Worm (Caenorhabditis elegans) whole organism, L1 larva: ENCODE measurements around the gene C14E2.3.
A peak's percentile ranks its signal among the peaks of the same experiment; 100 is the strongest.

Experiments used
- ama-1 ChIP-seq: fragments of 150-350 bp; optimal IDR thresholded peaks from 2 replicates; lab custom pipeline; 2014
- ceh-82 ChIP-seq, 3 experiments: fragments of 150-350 bp in 1 of 3; sonication (generic microtip) in 2 of 3; optimal IDR thresholded peaks; 2 replicates each; lab custom pipeline; 2014 to 2017; ENCODE audit warnings: missing biosample characterization in 3 of 3, missing genetic modification characterization in 3 of 3
- efl-1 ChIP-seq, 4 experiments: fragments of 150-350 bp; optimal IDR thresholded peaks in 3 of 4; peaks in 1 of 4; 1 replicate in 1 of 4; 2 replicates in 3 of 4; lab custom pipeline; 2014; ENCODE audit warnings: missing biosample characterization in 2 of 4, missing genetic modification characterization in 2 of 4, missing genetic modification reagents in 2 of 4
- elt-2 ChIP-seq: sonication (generic microtip); optimal IDR thresholded peaks from 2 replicates; lab custom pipeline; 2016; ENCODE audit warnings: missing genetic modification characterization, mild to moderate bottlenecking, inconsistent platforms, missing compliant biosample characterization, missing genetic modification reagents
- fkh-4 ChIP-seq: sonication (generic microtip); optimal IDR thresholded peaks from 2 replicates; lab custom pipeline; 2016; ENCODE audit warnings: missing compliant biosample characterization, missing genetic modification characterization, borderline replicate concordance
- nhr-11 ChIP-seq: fragments of 150-350 bp; optimal IDR thresholded peaks from 2 replicates; lab custom pipeline; 2014; ENCODE audit warnings: missing biosample characterization, missing genetic modification characterization
- nhr-20 ChIP-seq: sonication (generic microtip); optimal IDR thresholded peaks from 2 replicates; lab custom pipeline; 2016; ENCODE audit warnings: mild to moderate bottlenecking, missing genetic modification characterization, missing compliant biosample characterization
- snpc-4 ChIP-seq: fragments of 150-350 bp; optimal IDR thresholded peaks from 2 replicates; lab custom pipeline; 2014; ENCODE audit warnings: missing biosample characterization, missing genetic modification characterization
- sox-4 ChIP-seq: sonication (generic microtip); optimal IDR thresholded peaks from 2 replicates; lab custom pipeline; 2016; ENCODE audit warnings: missing genetic modification characterization, missing compliant biosample characterization
- unc-62 ChIP-seq: fragments of 150-350 bp; optimal IDR thresholded peaks from 2 replicates; lab custom pipeline; 2014; ENCODE audit warnings: missing biosample characterization, missing genetic modification reagents, missing genetic modification characterization
- xbp-1 ChIP-seq: sonication (generic microtip); optimal IDR thresholded peaks from 2 replicates; lab custom pipeline; 2016; ENCODE audit warnings: missing genetic modification characterization, missing compliant biosample characterization

DNA sequence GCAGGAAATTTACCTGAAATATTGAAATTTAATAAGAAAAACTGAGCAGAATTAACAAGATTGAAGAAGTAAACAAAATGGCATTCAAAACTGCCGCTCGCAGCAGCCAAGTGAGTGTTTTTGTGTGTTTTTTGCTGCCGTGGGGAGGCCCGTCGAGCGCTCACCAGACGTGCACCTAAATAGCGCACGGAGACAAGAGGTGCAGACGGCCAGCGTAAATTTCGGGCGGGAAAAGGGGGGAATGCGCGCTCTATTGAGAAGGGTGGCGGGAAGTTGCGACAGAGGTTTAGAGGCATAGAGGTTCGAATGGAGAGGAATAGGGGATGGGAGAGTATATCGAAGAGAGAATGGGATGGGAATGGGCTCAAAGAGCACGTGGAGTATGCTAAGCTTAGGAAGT lies 44.8 kb upstream of the C14E2.3 start, which contains the start of gene ceh-39:
- peak; percentile 59 for TF ChIP-seq xbp-1 (tag; lab: Kevin White, UChicago)
- TF ChIP-seq elt-2 (tag; lab: Kevin White, UChicago): no peak
- TF ChIP-seq ama-1 (lab: Kevin White, UChicago): no peak
- peak; percentile 70 to 79 for TF ChIP-seq efl-1 (optimal IDR thresholded peaks at IDR 0.05; lab: Kevin White, UChicago)
- TF ChIP-seq efl-1 (GFP tag; optimal IDR thresholded peaks at IDR 0.05 in 1 of 2; lab: Kevin White, UChicago): peak; percentile 73 to 95
- TF ChIP-seq unc-62 (GFP tag; lab: Kevin White, UChicago): no peak
- no peak for TF ChIP-seq fkh-4 (tag; lab: Kevin White, UChicago)
- no peak for TF ChIP-seq sox-4 (tag; lab: Kevin White, UChicago)
- TF ChIP-seq snpc-4: no peak
- no peak for TF ChIP-seq nhr-11 (tag; lab: Kevin White, UChicago)
- TF ChIP-seq nhr-20 (tag; lab: Kevin White, UChicago): peak; percentile 47
- TF ChIP-seq ceh-82 (tag; optimal IDR thresholded peaks at IDR 0.05; lab: Kevin White, UChicago): peak; percentile 38 to 71 (median 61)
